Worm (Caenorhabditis elegans) whole organism, L2 larva: ENCODE data around the gene F23H12.3.

Experiments used
- C34F6.9 ChIP-seq: fragments of 150-350 bp; optimal IDR thresholded peaks from 2 replicates; lab custom pipeline; 2014; ENCODE audit warnings: missing biosample characterization, missing genetic modification characterization
- R02D3.7 ChIP-seq: fragments of 150-350 bp; optimal IDR thresholded peaks from 2 replicates; lab custom pipeline; 2014; ENCODE audit warnings: missing biosample characterization, missing genetic modification characterization
- Y55F3AM.14 ChIP-seq: fragments of 200-800 bp; sonication (Bioruptor generic); optimal IDR thresholded peaks from 2 replicates; lab custom pipeline; 2018; ENCODE audit warnings: mild to moderate bottlenecking, missing genetic modification characterization, missing compliant biosample characterization
- ZK546.5 ChIP-seq: sonication (generic microtip); optimal IDR thresholded peaks from 2 replicates; lab custom pipeline; 2017; ENCODE audit warnings: missing biosample characterization, missing genetic modification characterization
- alr-1 ChIP-seq: fragments of 150-350 bp; optimal IDR thresholded peaks from 2 replicates; lab custom pipeline; 2014; ENCODE audit warnings: missing biosample characterization, missing genetic modification characterization
- aly-2 ChIP-seq: fragments of 150-350 bp; optimal IDR thresholded peaks from 2 replicates; lab custom pipeline; 2014; ENCODE audit warnings: missing biosample characterization, missing genetic modification characterization
- ama-1 ChIP-seq: fragments of 150-350 bp; optimal IDR thresholded peaks from 2 replicates; lab custom pipeline; 2018; ENCODE audit warnings: inconsistent platforms
- blmp-1 ChIP-seq: sonication (generic microtip); optimal IDR thresholded peaks from 2 replicates; lab custom pipeline; 2017; ENCODE audit warnings: missing genetic modification characterization, mild to moderate bottlenecking, missing compliant biosample characterization, antibody characterized with exemption, moderate library complexity; ENCODE audit not compliant: insufficient read depth
- ceh-82 ChIP-seq: fragments of 150-350 bp; optimal IDR thresholded peaks from 2 replicates; lab custom pipeline; 2014; ENCODE audit warnings: missing biosample characterization, missing genetic modification characterization
- crh-2 ChIP-seq: sonication (generic microtip); optimal IDR thresholded peaks from 2 replicates; lab custom pipeline; 2017; ENCODE audit warnings: missing biosample characterization, missing genetic modification characterization
- elt-3 ChIP-seq: sonication (generic microtip); optimal IDR thresholded peaks from 2 replicates; lab custom pipeline; 2017; ENCODE audit warnings: missing biosample characterization, missing genetic modification characterization
- fos-1 ChIP-seq: fragments of 150-350 bp; optimal IDR thresholded peaks from 2 replicates; lab custom pipeline; 2014; ENCODE audit warnings: missing biosample characterization, missing genetic modification characterization
- gmeb-1 ChIP-seq: fragments of 150-350 bp; optimal IDR thresholded peaks from 2 replicates; lab custom pipeline; 2014; ENCODE audit warnings: missing biosample characterization, missing genetic modification characterization
- lin-13 ChIP-seq: fragments of 150-350 bp; optimal IDR thresholded peaks from 2 replicates; lab custom pipeline; 2014; ENCODE audit warnings: missing biosample characterization, missing genetic modification reagents, missing genetic modification characterization
- lsy-2 ChIP-seq, 2 experiments: fragments of 150-350 bp in 1 of 2; sonication (generic microtip) in 1 of 2; optimal IDR thresholded peaks; 2 replicates each; lab custom pipeline; 2014 to 2017; ENCODE audit warnings: missing biosample characterization in 2 of 2, missing genetic modification characterization in 2 of 2
- mab-5 ChIP-seq: fragments of 150-350 bp; optimal IDR thresholded peaks from 2 replicates; lab custom pipeline; 2014; ENCODE audit warnings: missing biosample characterization, missing genetic modification characterization
- mdl-1 ChIP-seq, 2 experiments: fragments of 150-350 bp in 1 of 2; sonication (generic microtip) in 1 of 2; optimal IDR thresholded peaks; 2 replicates each; lab custom pipeline; 2017; ENCODE audit warnings: missing biosample characterization in 2 of 2, missing genetic modification characterization in 2 of 2
- nhr-21 ChIP-seq: fragments of 150-350 bp; optimal IDR thresholded peaks from 2 replicates; lab custom pipeline; 2014; ENCODE audit warnings: missing biosample characterization, missing genetic modification characterization
- nhr-23 ChIP-seq: fragments of 150-350 bp; optimal IDR thresholded peaks from 2 replicates; lab custom pipeline; 2014; ENCODE audit warnings: missing biosample characterization, missing genetic modification reagents, missing genetic modification characterization
- nhr-237 ChIP-seq: fragments of 150-350 bp; optimal IDR thresholded peaks from 2 replicates; lab custom pipeline; 2014; ENCODE audit warnings: missing biosample characterization, missing genetic modification characterization
- nhr-77 ChIP-seq: fragments of 150-350 bp; optimal IDR thresholded peaks from 2 replicates; lab custom pipeline; 2014; ENCODE audit warnings: missing biosample characterization, missing genetic modification characterization
- sem-4 ChIP-seq: fragments of 150-350 bp; optimal IDR thresholded peaks from 2 replicates; lab custom pipeline; 2014; ENCODE audit warnings: missing biosample characterization, missing genetic modification reagents, missing genetic modification characterization
- skn-1 ChIP-seq: sonication (generic microtip); optimal IDR thresholded peaks from 2 replicates; lab custom pipeline; 2017; ENCODE audit warnings: missing biosample characterization, missing genetic modification characterization
- sma-9 ChIP-seq, 2 experiments: fragments of 150-350 bp in 1 of 2; sonication (generic microtip) in 1 of 2; optimal IDR thresholded peaks; 2 replicates each; lab custom pipeline; 2014 to 2016; ENCODE audit warnings: missing genetic modification characterization in 2 of 2, mild to moderate bottlenecking in 1 of 2, missing biosample characterization in 1 of 2, missing compliant biosample characterization in 1 of 2, missing genetic modification reagents in 1 of 2, moderate library complexity in 1 of 2
- snpc-4 ChIP-seq: fragments of 150-350 bp; optimal IDR thresholded peaks from 2 replicates; lab custom pipeline; 2014; ENCODE audit warnings: missing biosample characterization, missing genetic modification characterization
- unc-39 ChIP-seq: fragments of 150-350 bp; optimal IDR thresholded peaks from 2 replicates; lab custom pipeline; 2014; ENCODE audit warnings: missing biosample characterization, missing genetic modification characterization
- unc-55 ChIP-seq: fragments of 150-350 bp; sonication (generic microtip); optimal IDR thresholded peaks from 3 replicates; lab custom pipeline; 2014; ENCODE audit warnings: missing biosample characterization, missing genetic modification reagents, missing genetic modification characterization
- unc-62 ChIP-seq: fragments of 150-350 bp; optimal IDR thresholded peaks from 2 replicates; lab custom pipeline; 2014; ENCODE audit warnings: missing biosample characterization, missing genetic modification reagents, missing genetic modification characterization
- zag-1 ChIP-seq: fragments of 150-350 bp; optimal IDR thresholded peaks from 2 replicates; lab custom pipeline; 2014; ENCODE audit warnings: missing biosample characterization, missing genetic modification characterization
- ztf-11 ChIP-seq: sonication (generic microtip); optimal IDR thresholded peaks from 2 replicates; lab custom pipeline; 2017; ENCODE audit warnings: missing biosample characterization, missing genetic modification characterization
- ztf-4 ChIP-seq: fragments of 150-350 bp; optimal IDR thresholded peaks from 2 replicates; lab custom pipeline; 2014; ENCODE audit warnings: missing biosample characterization, missing genetic modification characterization

The F23H12.3 gene

DNA sequence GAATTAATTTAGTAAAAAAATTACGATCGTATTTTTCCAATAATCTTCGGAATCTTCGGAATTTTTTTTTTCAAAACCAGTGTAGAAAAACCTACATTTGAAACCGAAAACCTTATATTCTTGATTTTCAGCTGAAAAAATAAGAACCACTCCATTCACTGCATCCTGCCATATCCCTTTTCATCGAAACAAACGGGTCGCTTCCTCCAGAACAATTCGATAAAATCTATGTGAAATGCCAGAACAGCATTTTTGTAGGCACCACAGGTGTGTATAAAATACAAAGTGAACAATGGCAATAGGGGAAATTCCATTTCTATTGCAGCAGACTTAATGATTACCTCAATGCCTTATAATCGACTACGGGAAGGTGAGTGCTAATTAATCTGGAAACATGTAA lies 32.3 kb downstream of the F23H12.3 start, which contains the start of gene K01D12.1:
TSS of gene K01D12.1 (plus strand) at position 301 of the 400 bp plus-strand sequence.
- TF ChIP-seq sem-4 (no peak), Y55F3AM.14 (GFP tag; lab: Kevin White, UChicago) (no peak), ztf-11 (tag; lab: Kevin White, UChicago) (no peak)
- TF ChIP-seq, all 48 proteins: peak for 0

ce11 chrV:12386154-12386553 lies 41.2 kb downstream of the F23H12.3 start, which contains the start of gene K01D12.15:
K01D12.15 (plus strand) TSS chrV:12386454.
- TF ChIP-seq ceh-82 (tag; lab: Kevin White, UChicago), result no peak
- TF ChIP-seq nhr-77 (tag; lab: Kevin White, UChicago), result no peak
- TF ChIP-seq unc-55 (GFP tag; lab: Kevin White, UChicago), result no peak
- no peak for TF ChIP-seq nhr-237 (tag; lab: Kevin White, UChicago)

- TF ChIP-seq R02D3.7 (tag; lab: Kevin White, UChicago), result no peak
- TF ChIP-seq fos-1 (tag; lab: Kevin White, UChicago), result no peak
- no peak for TF ChIP-seq unc-39 (tag; lab: Kevin White, UChicago)
- no peak for TF ChIP-seq mdl-1 (tag; optimal IDR thresholded peaks at IDR 0.05; lab: Kevin White, UChicago)
- TF ChIP-seq lsy-2 (tag; optimal IDR thresholded peaks at IDR 0.05; lab: Kevin White, UChicago), result no peak
- no peak for TF ChIP-seq blmp-1 (tag; lab: Kevin White, UChicago)
- TF ChIP-seq nhr-23 (tag; lab: Kevin White, UChicago), result no peak
- TF ChIP-seq alr-1 (tag; lab: Kevin White, UChicago), result no peak
- no peak for TF ChIP-seq Y55F3AM.14 (GFP tag; lab: Kevin White, UChicago)
- TF ChIP-seq mab-5 (tag; lab: Kevin White, UChicago), result no peak
- TF ChIP-seq lin-13, result no peak
- no peak for TF ChIP-seq zag-1
- no peak for TF ChIP-seq crh-2 (tag; lab: Kevin White, UChicago)
- TF ChIP-seq nhr-237 (tag; lab: Kevin White, UChicago), result no peak
- TF ChIP-seq elt-3 (tag; lab: Kevin White, UChicago), result no peak
- TF ChIP-seq sem-4, result no peak
Measured at ce11 chrV:12395699-12396098, 50.8 kb downstream of the F23H12.3 start, which contains the start of gene twk-14. twk-14 (minus strand) TSS chrV:12395706.

DNA sequence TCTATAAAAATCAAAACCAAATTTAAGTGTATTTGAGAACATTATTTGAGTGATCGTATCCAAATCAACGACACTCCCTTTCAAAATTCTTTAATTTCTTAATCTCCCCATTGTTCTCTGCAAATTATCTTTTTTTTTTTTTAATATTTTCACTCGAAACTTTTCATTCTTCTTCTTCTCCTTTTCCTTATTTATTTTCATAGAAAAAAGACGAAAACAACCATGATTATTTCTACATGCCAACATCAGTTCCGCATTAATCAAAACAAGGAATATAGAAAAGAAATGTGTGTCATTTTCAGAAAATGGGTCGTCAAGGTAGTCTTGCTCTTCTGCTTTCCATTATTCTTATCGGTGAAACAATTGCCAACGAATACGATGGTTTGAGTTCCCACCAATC lies 52.6 kb downstream of the F23H12.3 start, which contains the start of gene K01D12.5:
TSS of gene K01D12.5 (plus strand) at position 301 of the 400 bp plus-strand sequence.
- TF ChIP-seq ztf-11 (tag; lab: Kevin White, UChicago) (no peak), gmeb-1 (tag; lab: Kevin White, UChicago) (no peak), nhr-23 (tag; lab: Kevin White, UChicago) (no peak), Y55F3AM.14 (GFP tag; lab: Kevin White, UChicago) (no peak), ztf-4 (tag; lab: Kevin White, UChicago) (no peak), ceh-82 (tag; lab: Kevin White, UChicago) (no peak), aly-2 (tag; lab: Kevin White, UChicago) (no peak), nhr-21 (tag; lab: Kevin White, UChicago) (no peak), ama-1 (lab: Kevin White, UChicago) (no peak), mdl-1 (tag; optimal IDR thresholded peaks at IDR 0.05; lab: Kevin White, UChicago) (no peak), ZK546.5 (tag; lab: Kevin White, UChicago) (no peak), C34F6.9 (tag; lab: Kevin White, UChicago) (no peak), unc-62 (no peak), sma-9 (GFP tag; optimal IDR thresholded peaks at IDR 0.05; lab: Kevin White, UChicago) (no peak), sma-9 (tag; optimal IDR thresholded peaks at IDR 0.05; lab: Kevin White, UChicago) (no peak), crh-2 (tag; lab: Kevin White, UChicago) (no peak), snpc-4 (tag; lab: Kevin White, UChicago) (no peak), skn-1 (tag; lab: Kevin White, UChicago) (no peak), sem-4 (no peak)
